Worm (Caenorhabditis elegans) whole organism, L1 larva: Measurements from ENCODE around the gene pck-1.
A peak's percentile ranks its signal among the peaks of the same experiment; 100 is the strongest.

ENCODE experiments used
- C04F5.9 ChIP-seq: sonication (generic microtip); optimal IDR thresholded peaks from 2 replicates; lab custom pipeline; 2016; ENCODE audit warnings: missing genetic modification characterization, missing compliant biosample characterization
- C16A3.4 ChIP-seq: fragments of 150-350 bp; optimal IDR thresholded peaks from 2 replicates; lab custom pipeline; 2014; ENCODE audit warnings: missing biosample characterization, missing genetic modification characterization
- C34B4.2 ChIP-seq: sonication (generic microtip); optimal IDR thresholded peaks from 2 replicates; lab custom pipeline; 2017; ENCODE audit warnings: mild to moderate bottlenecking, missing genetic modification characterization, missing compliant biosample characterization
- aly-2 ChIP-seq: fragments of 150-350 bp; optimal IDR thresholded peaks from 2 replicates; lab custom pipeline; 2014; ENCODE audit warnings: missing biosample characterization, missing genetic modification characterization
- blmp-1 ChIP-seq: fragments of 150-350 bp; optimal IDR thresholded peaks from 2 replicates; lab custom pipeline; 2014; ENCODE audit warnings: missing biosample characterization, missing genetic modification characterization
- ceh-63 ChIP-seq: fragments of 200-800 bp; sonication (Bioruptor generic); optimal IDR thresholded peaks from 2 replicates; lab custom pipeline; 2018; ENCODE audit warnings: mild to moderate bottlenecking, missing genetic modification characterization, missing compliant biosample characterization
- ceh-8 ChIP-seq: fragments of 200-800 bp; sonication (Bioruptor generic); optimal IDR thresholded peaks from 2 replicates; lab custom pipeline; 2018; ENCODE audit warnings: mild to moderate bottlenecking, missing genetic modification characterization, moderate library complexity, missing compliant biosample characterization
- ceh-82 ChIP-seq, 3 experiments: fragments of 150-350 bp in 1 of 3; sonication (generic microtip) in 2 of 3; optimal IDR thresholded peaks; 2 replicates each; lab custom pipeline; 2014 to 2017; ENCODE audit warnings: missing biosample characterization in 3 of 3, missing genetic modification characterization in 3 of 3
- ceh-90 ChIP-seq: sonication (generic microtip); optimal IDR thresholded peaks from 2 replicates; lab custom pipeline; 2016; ENCODE audit warnings: missing genetic modification characterization, missing compliant biosample characterization
- dsc-1 ChIP-seq: sonication (generic microtip); optimal IDR thresholded peaks from 2 replicates; lab custom pipeline; 2016; ENCODE audit warnings: mild to moderate bottlenecking, missing genetic modification characterization, missing compliant biosample characterization
- efl-1 ChIP-seq, 4 experiments: fragments of 150-350 bp; optimal IDR thresholded peaks in 3 of 4; peaks in 1 of 4; 1 replicate in 1 of 4; 2 replicates in 3 of 4; lab custom pipeline; 2014; ENCODE audit warnings: missing biosample characterization in 2 of 4, missing genetic modification characterization in 2 of 4, missing genetic modification reagents in 2 of 4
- efl-3 ChIP-seq: fragments of 200-800 bp; sonication (Bioruptor generic); optimal IDR thresholded peaks from 2 replicates; lab custom pipeline; 2018; ENCODE audit warnings: mild to moderate bottlenecking, missing genetic modification characterization, missing compliant biosample characterization
- egl-27 ChIP-seq, 2 experiments: fragments of 150-350 bp in 1 of 2; sonication (generic microtip); optimal IDR thresholded peaks; 3 replicates each; lab custom pipeline; 2017 to 2018; ENCODE audit warnings: missing biosample characterization in 2 of 2, missing genetic modification characterization in 2 of 2, missing genetic modification reagents in 2 of 2
- elt-2 ChIP-seq: sonication (generic microtip); optimal IDR thresholded peaks from 2 replicates; lab custom pipeline; 2016; ENCODE audit warnings: missing genetic modification characterization, mild to moderate bottlenecking, inconsistent platforms, missing compliant biosample characterization, missing genetic modification reagents
- elt-3 ChIP-seq, 6 experiments: fragments of 150-350 bp in 1 of 6; sonication (generic microtip); optimal IDR thresholded peaks; 2 replicates each; lab custom pipeline; 2017 to 2018; ENCODE audit warnings: missing biosample characterization in 6 of 6, missing genetic modification characterization in 6 of 6, inconsistent platforms in 1 of 6
- fkh-10 ChIP-seq: sonication (generic microtip); optimal IDR thresholded peaks from 2 replicates; lab custom pipeline; 2017; ENCODE audit warnings: missing biosample characterization, missing genetic modification reagents, missing genetic modification characterization
- fkh-8 ChIP-seq: sonication (generic microtip); optimal IDR thresholded peaks from 2 replicates; lab custom pipeline; 2016; ENCODE audit warnings: mild to moderate bottlenecking, missing genetic modification characterization, missing compliant biosample characterization
- hlh-17 ChIP-seq: fragments of 200-800 bp; sonication (Bioruptor generic); optimal IDR thresholded peaks from 2 replicates; lab custom pipeline; 2018; ENCODE audit warnings: missing genetic modification characterization, mild to moderate bottlenecking, missing compliant biosample characterization, moderate library complexity, borderline replicate concordance
- lin-15B ChIP-seq: fragments of 150-350 bp; sonication (generic microtip); optimal IDR thresholded peaks from 3 replicates; lab custom pipeline; 2014; ENCODE audit warnings: missing biosample characterization, missing genetic modification characterization
- lin-35 ChIP-seq, 2 experiments: fragments of 150-350 bp; optimal IDR thresholded peaks; 2 replicates each; lab custom pipeline; 2014; ENCODE audit warnings: missing biosample characterization in 2 of 2, missing genetic modification characterization in 2 of 2, missing genetic modification reagents in 2 of 2
- lsy-2 ChIP-seq, 2 experiments: fragments of 150-350 bp; optimal IDR thresholded peaks; 2 replicates each; lab custom pipeline; 2014; ENCODE audit warnings: missing biosample characterization in 2 of 2, missing genetic modification characterization in 2 of 2
- mdl-1 ChIP-seq, 2 experiments: fragments of 150-350 bp; optimal IDR thresholded peaks; 2 replicates each; lab custom pipeline; 2014 to 2017; ENCODE audit warnings: missing biosample characterization in 2 of 2, missing genetic modification characterization in 2 of 2, inconsistent platforms in 1 of 2
- nhr-19 ChIP-seq: fragments of 200-800 bp; sonication (Bioruptor generic); conservative IDR thresholded peaks from 2 replicates; pipeline ENCODE4 v1.3.6; 2022; ENCODE audit warnings: missing genetic modification characterization, missing compliant biosample characterization
- nhr-20 ChIP-seq: sonication (generic microtip); optimal IDR thresholded peaks from 2 replicates; lab custom pipeline; 2016; ENCODE audit warnings: mild to moderate bottlenecking, missing genetic modification characterization, missing compliant biosample characterization
- nhr-71 ChIP-seq: sonication (generic microtip); optimal IDR thresholded peaks from 2 replicates; lab custom pipeline; 2016; ENCODE audit warnings: mild to moderate bottlenecking, missing genetic modification characterization, moderate library complexity, missing compliant biosample characterization
- nhr-77 ChIP-seq: fragments of 150-350 bp; optimal IDR thresholded peaks from 2 replicates; lab custom pipeline; 2014; ENCODE audit warnings: missing biosample characterization, missing genetic modification characterization
- nhr-85 ChIP-seq: sonication (generic microtip); peaks from one replicate; lab custom pipeline; 2016; ENCODE audit warnings: missing genetic modification characterization, inconsistent platforms, missing compliant biosample characterization
- nhr-90 ChIP-seq: sonication (generic microtip); optimal IDR thresholded peaks from 2 replicates; lab custom pipeline; 2016; ENCODE audit warnings: mild to moderate bottlenecking, missing genetic modification characterization, missing compliant biosample characterization; ENCODE audit not compliant: poor library complexity
- sox-4 ChIP-seq: sonication (generic microtip); optimal IDR thresholded peaks from 2 replicates; lab custom pipeline; 2016; ENCODE audit warnings: missing genetic modification characterization, missing compliant biosample characterization
- tlp-1 ChIP-seq: fragments of 150-350 bp; optimal IDR thresholded peaks from 2 replicates; lab custom pipeline; 2014; ENCODE audit warnings: missing biosample characterization, missing genetic modification characterization
- unc-130 ChIP-seq: fragments of 150-350 bp; optimal IDR thresholded peaks from 2 replicates; lab custom pipeline; 2017; ENCODE audit warnings: missing biosample characterization, missing genetic modification characterization, inconsistent platforms
- unc-86 ChIP-seq: sonication (generic microtip); optimal IDR thresholded peaks from 2 replicates; lab custom pipeline; 2016; ENCODE audit warnings: missing genetic modification characterization, missing compliant biosample characterization
- zip-4 ChIP-seq: fragments of 200-800 bp; sonication (Bioruptor generic); optimal IDR thresholded peaks from 2 replicates; lab custom pipeline; 2018; ENCODE audit warnings: mild to moderate bottlenecking, missing genetic modification characterization, moderate library complexity, missing compliant biosample characterization

Gene pck-1

ce11 chrIII:21276-21675, 44.8 kb downstream of the pck-1 start:
- no peak for TF ChIP-seq lin-35 (GFP tag; optimal IDR thresholded peaks at IDR 0.05; lab: Kevin White, UChicago)

- no peak for TF ChIP-seq ceh-82 (tag; optimal IDR thresholded peaks at IDR 0.05; lab: Kevin White, UChicago)
- no peak for TF ChIP-seq unc-86
- TF ChIP-seq ceh-63 (GFP tag; lab: Kevin White, UChicago), result no peak
- no peak for TF ChIP-seq zip-4 (GFP tag; lab: Kevin White, UChicago)
- peak; percentile 71 for TF ChIP-seq blmp-1 (tag; lab: Kevin White, UChicago)
- no peak for TF ChIP-seq hlh-17 (GFP tag; lab: Kevin White, UChicago)
Measured at ce11 chrIII:19509-19908, 46.6 kb downstream of the pck-1 start, which contains the start of gene H10E21.4. Gene H10E21.4, minus strand, starts transcription at chrIII:19675.

ce11 chrIII:17558-17957, 48.5 kb downstream of the pck-1 start:
- TF ChIP-seq nhr-85 (tag; lab: Kevin White, UChicago) (peak; percentile 56), zip-4 (GFP tag; lab: Kevin White, UChicago) (no peak), fkh-8 (tag; lab: Kevin White, UChicago) (no peak), nhr-77 (tag; lab: Kevin White, UChicago) (no peak), nhr-90 (tag; lab: Kevin White, UChicago) (no peak), hlh-17 (GFP tag; lab: Kevin White, UChicago) (no peak), efl-1 (optimal IDR thresholded peaks at IDR 0.05; lab: Kevin White, UChicago) (no peak), efl-1 (GFP tag; optimal IDR thresholded peaks at IDR 0.05 in 1 of 2; lab: Kevin White, UChicago) (peak in 1 of 2 experiments; percentile 47), lin-15B (no peak)

ce11 chrIII:16797-17196, 49.3 kb downstream of the pck-1 start:
- TF ChIP-seq aly-2 (no peak), nhr-85 (tag; lab: Kevin White, UChicago) (peak; percentile 33), fkh-10 (no peak)

ce11 chrIII:15224-15822, 50.7 kb downstream of the pck-1 start, which contains the start of gene H10E21.1:
Gene H10E21.1, plus strand, starts transcription at chrIII:15772.
- TF ChIP-seq sox-4 (tag; lab: Kevin White, UChicago), result no peak
- peak; percentile 43 for TF ChIP-seq nhr-20 (tag; lab: Kevin White, UChicago)
- no peak for TF ChIP-seq C34B4.2 (tag; lab: Kevin White, UChicago)
- no peak for TF ChIP-seq efl-3 (GFP tag; lab: Kevin White, UChicago)
- no peak for TF ChIP-seq ceh-90 (tag; lab: Kevin White, UChicago)
- TF ChIP-seq egl-27 (tag; optimal IDR thresholded peaks at IDR 0.05; lab: Kevin White, UChicago), result no peak
- no peak for TF ChIP-seq dsc-1 (tag; lab: Kevin White, UChicago)
- TF ChIP-seq lsy-2 (tag; optimal IDR thresholded peaks at IDR 0.05; lab: Kevin White, UChicago), result peak in 1 of 2 experiments; percentile 4
- TF ChIP-seq ceh-63 (GFP tag; lab: Kevin White, UChicago), result no peak
- TF ChIP-seq nhr-90 (tag; lab: Kevin White, UChicago), result peak; percentile 9
- 0 out of 2 replicates have a peak, but pooled peaks have one; percentile 5 for TF ChIP-seq nhr-19 (GFP tag; lab: Robert Waterston, UW)
- TF ChIP-seq C16A3.4 (tag; lab: Kevin White, UChicago), result peak; percentile 5
- TF ChIP-seq elt-2 (tag; lab: Kevin White, UChicago), result peak; percentile 89
- no peak for TF ChIP-seq fkh-10
- TF ChIP-seq nhr-71 (tag; lab: Kevin White, UChicago), result peak; percentile 20
- no peak for TF ChIP-seq unc-130 (tag; lab: Kevin White, UChicago)
- no peak for TF ChIP-seq ceh-8
- TF ChIP-seq blmp-1 (tag; lab: Kevin White, UChicago), result peak; percentile 48
- peak; percentile 53 for TF ChIP-seq tlp-1 (tag; lab: Kevin White, UChicago)
- TF ChIP-seq mdl-1 (tag; optimal IDR thresholded peaks at IDR 0.05; lab: Kevin White, UChicago), result peak in 1 of 2 experiments; percentile 32
- peak; percentile 72 to 99 (median 98) for TF ChIP-seq elt-3 (tag; optimal IDR thresholded peaks at IDR 0.05; lab: Kevin White, UChicago)
- TF ChIP-seq C04F5.9, result no peak
- TF ChIP-seq lin-35 (GFP tag; optimal IDR thresholded peaks at IDR 0.05; lab: Kevin White, UChicago), result peak in 1 of 2 experiments; percentile 61
- TF ChIP-seq, all 84 proteins: peak for 12
